Worm (Caenorhabditis elegans): ENCODE results near the gene F49H12.2.

The F49H12.2 gene

DNA sequence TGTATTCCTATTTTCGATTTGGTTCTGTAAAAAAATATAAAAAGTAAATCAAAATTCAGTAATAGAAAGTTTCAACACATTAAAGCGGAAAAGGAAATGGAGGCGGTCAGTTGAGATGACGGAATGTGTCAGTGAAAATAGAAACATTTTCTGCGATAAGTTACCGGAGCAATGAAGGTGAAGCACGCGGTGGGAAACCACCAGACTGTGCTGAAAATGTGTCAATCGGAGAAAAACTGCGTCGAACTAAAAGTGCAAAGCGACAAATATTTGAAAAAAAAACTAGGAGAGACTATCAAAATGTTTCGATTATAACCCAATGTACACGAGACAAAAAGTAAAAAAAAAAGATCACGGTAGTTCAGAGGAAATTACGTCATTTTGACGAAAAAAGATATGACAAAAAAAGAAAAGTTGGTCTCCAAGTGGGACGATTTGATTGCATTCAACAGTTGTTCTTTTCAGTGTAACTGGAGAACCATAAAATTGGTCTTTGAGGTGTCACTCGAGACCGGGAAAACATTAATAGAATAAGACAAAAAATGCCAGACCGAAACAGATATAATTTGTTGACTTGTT lies 14.6 kb upstream of the F49H12.2 start, which contains the start of gene acl-4:
Gene acl-4, minus strand, starts transcription at position 27 of the 579 bp plus-strand sequence.
- TF ChIP-seq unc-62 (GFP tag; optimal IDR thresholded peaks at IDR 0.05): no peak

DNA sequence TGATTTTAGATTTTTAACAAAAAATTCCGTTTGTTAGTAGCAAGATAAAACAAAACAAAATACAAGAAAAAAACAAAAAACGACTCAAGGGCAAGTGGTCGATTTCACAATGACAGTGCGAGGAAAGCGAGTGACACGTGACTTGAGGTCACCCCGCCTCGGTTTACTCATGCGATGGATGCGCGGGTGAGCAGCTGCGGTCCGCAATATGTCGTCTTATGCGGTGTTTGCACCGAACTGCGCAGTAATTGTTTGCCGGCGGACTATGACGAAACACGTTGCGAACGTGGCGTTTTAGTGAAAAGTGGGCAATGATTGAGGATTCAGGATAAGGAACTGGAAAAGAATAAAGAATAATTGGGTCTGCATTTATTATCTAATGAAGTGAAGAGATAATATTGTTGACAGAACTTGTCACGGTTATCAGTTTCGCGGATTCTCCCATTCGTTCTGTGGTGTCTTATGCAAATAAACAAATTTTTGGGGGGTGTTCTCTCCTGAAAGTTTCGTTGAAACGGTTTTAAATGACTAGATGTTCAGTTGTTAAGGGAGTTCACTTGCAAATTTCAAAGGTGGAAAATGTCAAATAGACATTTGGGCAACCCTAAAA lies 13.6 kb upstream of the F49H12.2 start:
- TF ChIP-seq unc-62 (GFP tag; optimal IDR thresholded peaks at IDR 0.05): no peak

DNA sequence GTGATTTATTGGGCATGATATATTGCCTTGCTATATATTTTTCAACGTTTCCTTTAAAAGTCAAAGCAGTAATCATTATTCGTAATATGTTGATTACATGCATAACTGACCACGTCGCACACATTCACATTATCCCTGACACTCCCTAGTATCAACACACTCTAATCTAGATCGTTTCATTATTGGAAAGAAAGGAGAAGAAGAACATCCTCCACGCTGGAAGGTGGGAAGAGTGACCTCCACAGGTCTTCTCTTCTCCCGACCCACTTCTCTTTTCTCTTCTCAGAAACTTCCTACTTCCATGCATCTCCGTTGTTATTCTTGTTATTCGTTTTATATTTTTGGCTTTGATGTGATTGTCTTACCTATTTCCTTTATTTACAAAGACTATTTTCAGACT lies 11.0 kb upstream of the F49H12.2 start, which contains the start of gene txdc-12.2:
Gene txdc-12.2, plus strand, starts transcription at position 396 of the 400 bp plus-strand sequence.
- TF ChIP-seq unc-62 (GFP tag; optimal IDR thresholded peaks at IDR 0.05): no peak

DNA sequence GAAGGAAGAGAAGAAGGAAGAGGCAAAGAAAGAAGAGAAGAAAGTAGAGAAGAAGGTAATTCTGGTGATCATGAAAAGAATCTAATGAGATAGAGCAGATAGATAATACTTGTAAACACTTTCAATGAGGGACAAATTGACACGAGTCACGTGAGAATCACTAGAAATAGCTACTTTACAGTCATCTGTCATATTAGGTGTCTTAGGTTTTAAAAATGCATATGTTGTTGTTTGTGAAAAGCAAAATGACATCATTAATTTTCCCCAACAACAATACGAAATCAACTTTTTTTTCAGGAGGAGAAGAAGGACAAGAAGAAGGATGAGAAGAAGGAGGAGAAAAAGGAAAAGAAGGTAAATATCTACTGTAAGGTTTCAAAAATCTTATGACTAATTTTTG lies 9.9 kb upstream of the F49H12.2 start:
- TF ChIP-seq unc-62 (GFP tag; optimal IDR thresholded peaks at IDR 0.05): no peak

DNA sequence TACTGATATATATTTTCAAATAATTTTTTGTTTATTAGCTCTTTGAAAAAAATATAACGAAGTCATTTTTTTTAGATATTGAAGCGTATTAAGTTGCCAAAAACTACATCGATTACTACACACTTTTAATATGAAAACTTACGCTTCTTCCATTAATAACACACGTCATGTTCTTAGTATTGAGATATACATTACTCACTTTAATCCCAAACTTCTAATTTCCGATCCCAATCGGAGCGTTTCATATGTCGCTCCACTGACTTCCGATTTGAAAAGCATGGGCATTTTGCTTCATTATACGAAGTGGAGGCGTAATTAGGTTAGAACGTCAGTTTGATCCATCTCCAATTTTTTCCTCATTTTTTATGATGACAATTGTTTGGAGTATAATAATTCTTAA lies 6.3 kb upstream of the F49H12.2 start:
- no peak for TF ChIP-seq unc-62 (GFP tag; optimal IDR thresholded peaks at IDR 0.05)

DNA sequence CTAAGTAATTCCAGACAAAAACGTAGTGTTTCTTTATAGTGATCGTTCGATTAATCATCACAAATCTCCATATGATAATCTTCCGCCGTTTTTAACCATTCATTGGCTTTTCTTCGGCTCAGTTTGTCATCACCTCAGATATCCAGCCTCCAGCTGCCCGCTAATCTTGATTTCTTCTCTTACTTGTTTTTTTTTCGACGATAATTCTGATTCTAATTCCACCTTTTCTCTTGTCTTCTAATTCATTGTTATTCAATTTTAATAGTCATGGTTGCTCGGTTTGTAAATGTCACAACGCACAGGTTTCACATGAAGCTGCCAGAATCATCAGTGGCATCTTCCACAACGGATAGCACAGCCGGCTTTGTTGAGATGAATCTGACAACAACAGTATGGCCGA lies 5.6 kb upstream of the F49H12.2 start, which contains the start of gene F49H12.4:
Gene F49H12.4, plus strand, starts transcription at position 301 of the 400 bp plus-strand sequence.
- TF ChIP-seq unc-62 (GFP tag; optimal IDR thresholded peaks at IDR 0.05): no peak

DNA sequence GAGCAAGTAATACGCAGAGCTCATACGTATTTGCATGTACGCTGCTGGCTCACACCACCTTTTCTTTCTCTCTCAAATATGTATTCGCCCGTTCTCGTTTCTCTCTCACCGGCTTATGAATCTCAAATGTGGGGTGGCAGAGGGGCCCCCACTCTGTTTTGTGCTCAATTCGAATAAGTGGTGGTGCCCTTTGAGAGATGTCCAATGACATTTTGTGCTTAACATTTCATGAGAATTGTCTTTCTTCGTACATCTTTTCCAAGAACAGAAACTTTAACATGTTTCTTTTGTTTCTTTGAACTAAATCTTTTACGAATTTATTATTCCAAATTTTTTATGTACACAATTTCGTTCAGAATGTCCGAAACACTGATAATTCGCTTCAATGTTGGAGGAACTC lies 1.1 kb upstream of the F49H12.2 start, which contains the start of gene F49H12.3:
Gene F49H12.3, plus strand, starts transcription at position 357 of the 400 bp plus-strand sequence.
- no peak for TF ChIP-seq unc-62 (GFP tag; optimal IDR thresholded peaks at IDR 0.05)

DNA sequence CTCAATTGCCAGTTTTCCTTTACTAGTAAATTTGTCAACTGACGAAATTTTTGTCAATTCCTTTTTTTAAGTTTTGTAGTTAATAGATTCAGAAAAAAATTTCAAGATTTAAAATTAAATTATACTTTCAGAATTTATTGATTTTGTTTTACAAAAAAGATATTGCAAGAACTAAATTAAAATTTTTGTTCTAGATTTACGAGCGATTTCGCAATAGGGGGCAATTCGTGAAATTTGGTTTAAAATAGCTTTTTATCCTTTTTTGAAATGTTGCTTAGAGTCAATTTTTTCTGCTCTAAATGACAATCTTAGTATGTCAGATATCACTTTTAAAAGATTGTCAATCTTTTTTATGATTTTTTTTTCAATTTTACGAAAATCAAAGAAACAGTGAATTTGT lies 406 bp downstream of the F49H12.2 start:
- TF ChIP-seq unc-62 (GFP tag; optimal IDR thresholded peaks at IDR 0.05): no peak

DNA sequence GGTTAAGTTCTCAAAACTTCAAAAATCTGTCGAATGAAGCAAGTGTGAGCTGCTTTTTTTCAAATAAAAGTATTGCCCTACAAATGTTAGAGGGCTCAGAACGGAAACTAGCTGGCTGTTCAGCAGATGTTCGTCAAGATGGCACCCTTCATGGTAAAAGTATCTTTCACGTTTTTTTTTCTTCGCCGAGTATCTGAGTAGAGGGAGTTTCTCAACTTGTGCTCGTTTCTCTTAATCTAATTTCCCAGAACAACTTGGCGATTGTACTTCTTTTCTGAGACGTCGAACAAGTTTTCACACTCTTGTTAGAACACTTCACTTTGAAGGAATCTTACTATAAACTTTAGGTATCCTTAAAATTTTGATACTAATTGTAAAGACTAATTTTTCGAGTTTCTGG lies 2.6 kb downstream of the F49H12.2 start:
- TF ChIP-seq unc-62 (GFP tag; optimal IDR thresholded peaks at IDR 0.05): no peak

DNA sequence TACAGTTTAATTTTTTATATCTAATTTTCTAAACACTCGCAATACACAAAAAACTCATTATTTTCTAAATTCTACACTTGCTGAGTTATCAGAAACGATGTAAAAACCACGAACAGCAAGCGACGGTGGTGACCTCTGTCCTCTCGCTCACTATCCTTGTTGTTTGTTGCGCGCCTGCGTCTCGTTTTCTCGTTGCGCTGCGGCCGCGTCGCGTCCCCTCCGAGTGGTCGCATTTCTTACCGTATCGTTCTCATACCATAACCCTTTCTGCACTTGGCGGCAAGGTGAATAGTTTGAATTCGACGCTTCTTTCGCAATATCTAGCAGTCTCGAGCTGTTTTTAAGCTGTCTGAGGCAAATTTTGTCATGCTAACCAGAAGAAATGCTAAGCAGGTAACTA lies 4.3 kb downstream of the F49H12.2 start, which contains the start of gene lsy-2:
Gene lsy-2, plus strand, starts transcription at position 271 of the 400 bp plus-strand sequence.
- TF ChIP-seq unc-62 (GFP tag; optimal IDR thresholded peaks at IDR 0.05): no peak

DNA sequence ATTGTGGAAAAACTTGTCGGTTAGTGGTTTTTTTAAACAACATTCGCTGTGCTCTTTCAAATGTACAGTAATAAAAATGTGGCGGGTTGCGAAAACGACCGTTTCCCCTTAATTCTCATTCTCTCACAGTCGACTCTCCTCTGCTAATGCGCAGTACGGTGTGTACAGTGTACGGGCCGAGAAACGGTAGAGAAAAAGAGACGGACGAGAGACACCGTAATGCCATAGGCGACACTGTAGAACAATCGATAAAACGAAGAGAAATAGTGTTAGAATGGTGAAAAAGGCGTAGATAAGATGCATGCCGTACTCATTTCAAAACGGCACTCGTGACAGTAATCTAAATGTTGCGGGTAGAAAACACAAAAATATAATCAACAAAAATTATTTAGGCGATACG lies 5.4 kb downstream of the F49H12.2 start:
- TF ChIP-seq unc-62 (GFP tag; optimal IDR thresholded peaks at IDR 0.05): no peak

DNA sequence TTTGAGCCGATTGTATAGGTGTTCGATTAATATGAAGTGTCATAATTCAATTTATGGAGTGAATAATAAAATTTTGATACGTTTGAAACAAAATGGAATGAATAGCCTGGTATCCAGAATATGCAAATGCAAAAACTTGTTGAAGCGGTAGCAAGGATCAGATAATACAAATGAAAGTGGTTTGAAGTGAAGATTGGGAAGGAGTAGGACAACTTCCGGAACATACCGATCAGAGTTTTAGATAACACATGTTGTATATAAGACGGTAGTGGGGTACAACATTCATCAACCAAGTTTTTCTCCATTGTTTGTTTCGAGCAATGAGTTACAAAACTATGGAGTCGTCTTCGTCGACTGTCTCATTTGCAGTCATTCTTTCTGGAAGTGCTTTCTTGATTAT lies 8.1 kb downstream of the F49H12.2 start, which contains the start of gene col-164:
Gene col-164, plus strand, starts transcription at position 301 of the 400 bp plus-strand sequence.
- TF ChIP-seq unc-62 (GFP tag; optimal IDR thresholded peaks at IDR 0.05): no peak

DNA sequence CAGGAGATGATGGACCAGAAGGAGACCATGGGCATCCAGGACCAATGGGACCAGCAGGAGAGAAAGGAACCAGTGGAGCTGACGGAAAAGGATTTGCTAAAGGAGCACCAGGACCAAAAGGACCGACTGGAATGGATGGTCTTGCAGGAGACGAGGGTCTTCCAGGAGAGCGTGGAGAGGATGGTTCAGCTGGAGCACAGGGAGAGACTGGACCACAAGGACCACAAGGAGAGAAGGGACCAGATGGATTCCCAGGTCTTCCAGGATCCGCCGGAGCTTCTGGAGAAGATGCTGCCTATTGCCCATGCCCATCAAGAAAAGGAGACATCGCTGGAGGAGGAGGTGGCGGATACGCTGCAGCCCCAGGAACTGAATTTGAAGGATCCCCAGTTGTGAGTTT lies 9.0 kb downstream of the F49H12.2 start:
- no peak for TF ChIP-seq unc-62 (GFP tag; optimal IDR thresholded peaks at IDR 0.05)

DNA sequence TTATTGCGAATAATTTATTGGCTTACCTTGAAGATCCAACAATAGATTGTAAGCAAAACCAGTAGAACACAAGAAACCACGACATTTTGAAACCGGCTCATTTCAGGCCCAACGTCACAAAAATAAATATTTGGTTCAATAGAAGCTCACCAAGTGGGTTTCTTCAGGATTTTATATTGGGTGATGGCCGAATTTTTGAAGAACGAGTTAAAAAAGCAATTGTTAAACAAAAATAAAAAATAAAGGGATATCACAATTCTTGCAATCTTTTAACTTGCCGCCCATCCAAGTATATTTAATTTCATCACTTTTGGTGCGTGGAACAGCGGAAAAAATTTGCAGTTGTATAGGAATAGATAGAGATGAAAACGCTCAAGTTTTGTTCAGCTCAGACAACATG lies 11.7 kb downstream of the F49H12.2 start, which contains the start of gene T21D9.2:
Gene T21D9.2, minus strand, starts transcription at position 101 of the 400 bp plus-strand sequence.
- no peak for TF ChIP-seq unc-62 (GFP tag; optimal IDR thresholded peaks at IDR 0.05)

DNA sequence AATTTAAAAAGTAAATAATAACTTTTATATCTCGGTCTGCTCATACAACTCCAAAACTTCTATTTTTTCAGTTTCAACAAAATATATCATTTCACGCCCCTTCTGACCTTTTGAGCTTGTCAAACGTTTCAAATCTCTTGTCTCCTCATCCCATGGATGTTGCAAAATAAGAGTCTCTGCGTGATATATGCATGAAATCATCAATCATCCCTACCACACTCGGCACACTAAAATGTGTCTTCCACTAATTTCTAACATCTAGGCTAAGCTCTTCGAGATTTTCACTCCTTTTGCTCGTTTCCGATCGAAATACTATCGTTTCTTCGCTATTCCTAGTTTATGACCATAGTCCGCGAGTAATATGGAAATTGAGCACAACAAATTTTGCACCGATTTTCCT lies 13.9 kb downstream of the F49H12.2 start:
- no peak for TF ChIP-seq unc-62 (GFP tag; optimal IDR thresholded peaks at IDR 0.05)

DNA sequence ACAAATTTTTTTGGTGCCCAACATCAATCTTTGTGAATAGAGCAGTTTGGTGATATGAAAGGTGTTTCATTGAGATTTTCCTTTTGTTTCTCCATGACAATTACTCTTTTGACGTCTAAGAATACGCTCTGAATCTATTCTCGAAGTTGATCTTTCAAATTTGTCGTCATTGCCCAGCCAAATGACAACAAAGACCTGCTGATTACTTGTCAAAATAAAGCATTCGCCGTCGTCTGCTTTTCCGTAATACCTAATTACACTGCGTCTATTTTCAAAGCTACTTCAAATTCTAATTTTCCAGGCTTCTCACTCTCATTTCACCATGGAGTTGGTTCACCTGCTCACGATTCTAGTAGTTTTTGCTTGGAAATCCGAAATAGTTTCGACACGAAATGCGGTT lies 20.2 kb downstream of the F49H12.2 start, which contains the start of gene F53B1.3:
Gene F53B1.3, plus strand, starts transcription at position 301 of the 400 bp plus-strand sequence.
- TF ChIP-seq unc-62 (GFP tag; optimal IDR thresholded peaks at IDR 0.05): no peak

DNA sequence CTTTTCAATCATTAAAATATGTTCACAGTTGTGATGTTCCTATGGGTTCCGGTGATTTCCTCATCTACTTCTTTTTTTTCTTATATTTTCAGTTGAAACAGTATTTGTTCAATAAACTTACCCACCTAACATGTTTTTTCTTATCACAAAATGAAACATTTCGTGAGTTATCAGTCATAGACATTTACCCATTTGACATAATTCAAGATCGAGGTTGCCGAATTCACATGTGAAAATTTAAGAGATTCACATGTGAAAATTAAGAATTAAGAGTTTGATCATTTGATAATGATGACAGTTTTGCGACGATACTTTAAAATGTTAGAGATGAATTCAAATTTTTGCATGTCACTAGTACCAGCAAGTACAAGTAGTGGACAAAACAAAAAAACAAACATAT lies 22.3 kb downstream of the F49H12.2 start:
- TF ChIP-seq unc-62 (GFP tag; optimal IDR thresholded peaks at IDR 0.05): no peak
